Worm (Caenorhabditis elegans): ENCODE measurements around the gene str-7.

Gene str-7

ce11 chrV:16099441-16099840 is at the start of gene str-7:
Gene str-7 (minus strand): TSS chrV:16099541.
- TF ChIP-seq nhr-12 (tag; optimal IDR thresholded peaks at IDR 0.05): no peak
- no peak for TF ChIP-seq hlh-1 (tag; optimal IDR thresholded peaks at IDR 0.05)
- TF ChIP-seq sem-2 (GFP tag; optimal IDR thresholded peaks at IDR 0.05): no peak
- TF ChIP-seq ztf-11 (tag; optimal IDR thresholded peaks at IDR 0.05): no peak
- no peak for TF ChIP-seq blmp-1 (tag; optimal IDR thresholded peaks at IDR 0.05)
- no peak for TF ChIP-seq flh-1 (GFP tag; optimal IDR thresholded peaks at IDR 0.05)
- TF ChIP-seq unc-120 (tag; optimal IDR thresholded peaks at IDR 0.05; ENCODE audit: poor library complexity, severe bottlenecking): no peak
- TF ChIP-seq elt-3 (tag; optimal IDR thresholded peaks at IDR 0.05): no peak

ce11 chrV:16148805-16149204 is 49.5 kb upstream of the str-7 start, which contains the start of gene F10A3.4:
Gene F10A3.4 (plus strand): TSS chrV:16149105.
- TF ChIP-seq sem-2 (GFP tag; optimal IDR thresholded peaks at IDR 0.05) (no peak), nhr-28 (tag; optimal IDR thresholded peaks at IDR 0.05) (no peak), nhr-2 (tag; optimal IDR thresholded peaks at IDR 0.05) (no peak), mab-5 (tag; optimal IDR thresholded peaks at IDR 0.05) (no peak), zip-8 (tag; optimal IDR thresholded peaks at IDR 0.05) (no peak), hlh-1 (tag; optimal IDR thresholded peaks at IDR 0.05) (no peak), unc-62 (GFP tag; optimal IDR thresholded peaks at IDR 0.05) (no peak), blmp-1 (tag; optimal IDR thresholded peaks at IDR 0.05) (no peak), M03D4.4 (tag; optimal IDR thresholded peaks at IDR 0.05) (no peak), sptf-1 (tag; optimal IDR thresholded peaks at IDR 0.05) (no peak), mep-1 (tag; optimal IDR thresholded peaks at IDR 0.05) (no peak), mls-2 (tag; optimal IDR thresholded peaks at IDR 0.05) (no peak), unc-39 (tag; optimal IDR thresholded peaks at IDR 0.05) (no peak), elt-1 (tag; optimal IDR thresholded peaks at IDR 0.05; ENCODE audit: borderline replicate concordance, insufficient read depth) (no peak), ceh-83 (GFP tag; optimal IDR thresholded peaks at IDR 0.05) (no peak), ztf-11 (tag; optimal IDR thresholded peaks at IDR 0.05) (no peak), nhr-12 (tag; optimal IDR thresholded peaks at IDR 0.05) (no peak)

- TF ChIP-seq mls-2 (tag; optimal IDR thresholded peaks at IDR 0.05) (no peak), nhr-12 (tag; optimal IDR thresholded peaks at IDR 0.05) (no peak), bed-3 (GFP tag; optimal IDR thresholded peaks at IDR 0.05) (no peak), unc-62 (GFP tag; optimal IDR thresholded peaks at IDR 0.05) (no peak), elt-1 (tag; optimal IDR thresholded peaks at IDR 0.05; ENCODE audit: borderline replicate concordance, insufficient read depth) (no peak), ceh-83 (GFP tag; optimal IDR thresholded peaks at IDR 0.05) (no peak), ham-2 (GFP tag; optimal IDR thresholded peaks at IDR 0.05) (no peak), snpc-4 (tag; optimal IDR thresholded peaks at IDR 0.05) (no peak), zip-8 (tag; optimal IDR thresholded peaks at IDR 0.05) (no peak), elt-3 (tag; optimal IDR thresholded peaks at IDR 0.05) (no peak), lin-13 (tag; optimal IDR thresholded peaks at IDR 0.05) (no peak), ces-1 (GFP tag; optimal IDR thresholded peaks at IDR 0.05) (no peak), sptf-1 (tag; optimal IDR thresholded peaks at IDR 0.05) (no peak), cnd-1 (tag; optimal IDR thresholded peaks at IDR 0.05) (no peak), nhr-28 (tag; optimal IDR thresholded peaks at IDR 0.05) (no peak), nhr-237 (tag; optimal IDR thresholded peaks at IDR 0.05) (no peak), M03D4.4 (tag; optimal IDR thresholded peaks at IDR 0.05) (no peak), tbx-8 (GFP tag; optimal IDR thresholded peaks at IDR 0.05) (no peak), mab-5 (tag; optimal IDR thresholded peaks at IDR 0.05) (no peak), nhr-2 (tag; optimal IDR thresholded peaks at IDR 0.05) (no peak)
Observed at ce11 chrV:16145009-16145408, 45.7 kb upstream of the str-7 start.

- TF ChIP-seq nhr-76 (tag; optimal IDR thresholded peaks at IDR 0.05) (no peak), ceh-43 (GFP tag; optimal IDR thresholded peaks at IDR 0.05) (no peak), mep-1 (tag; optimal IDR thresholded peaks at IDR 0.05) (no peak), nhr-2 (tag; optimal IDR thresholded peaks at IDR 0.05) (no peak), tbx-8 (GFP tag; optimal IDR thresholded peaks at IDR 0.05) (no peak), snpc-4 (tag; optimal IDR thresholded peaks at IDR 0.05) (no peak)
Observed at ce11 chrV:16143066-16143581, 43.8 kb upstream of the str-7 start, which contains the start of gene fbxa-88. Gene fbxa-88 (minus strand): TSS chrV:16143116.

ce11 chrV:16142371-16142770 is 43.0 kb upstream of the str-7 start, which contains the start of gene fbxa-18:
Gene fbxa-18 (plus strand): TSS chrV:16142671.
- no peak for TF ChIP-seq elt-1 (tag; optimal IDR thresholded peaks at IDR 0.05; ENCODE audit: borderline replicate concordance, insufficient read depth)
- no peak for TF ChIP-seq tbx-8 (GFP tag; optimal IDR thresholded peaks at IDR 0.05)
- no peak for TF ChIP-seq mep-1 (tag; optimal IDR thresholded peaks at IDR 0.05)
- TF ChIP-seq M03D4.4 (tag; optimal IDR thresholded peaks at IDR 0.05): no peak
- no peak for TF ChIP-seq snpc-4 (tag; optimal IDR thresholded peaks at IDR 0.05)
- no peak for TF ChIP-seq flh-1 (GFP tag; optimal IDR thresholded peaks at IDR 0.05)
- TF ChIP-seq mab-5 (tag; optimal IDR thresholded peaks at IDR 0.05): no peak
- no peak for TF ChIP-seq ceh-43 (GFP tag; optimal IDR thresholded peaks at IDR 0.05)
- no peak for TF ChIP-seq lsy-2 (tag; optimal IDR thresholded peaks at IDR 0.05)
- no peak for TF ChIP-seq nhr-76 (tag; optimal IDR thresholded peaks at IDR 0.05)
- TF ChIP-seq ztf-11 (tag; optimal IDR thresholded peaks at IDR 0.05): no peak
- TF ChIP-seq nhr-237 (tag; optimal IDR thresholded peaks at IDR 0.05): no peak
- no peak for TF ChIP-seq lin-32 (GFP tag; optimal IDR thresholded peaks at IDR 0.05)
- TF ChIP-seq zip-8 (tag; optimal IDR thresholded peaks at IDR 0.05): no peak
- no peak for TF ChIP-seq ham-2 (GFP tag; optimal IDR thresholded peaks at IDR 0.05)
- no peak for TF ChIP-seq unc-39 (tag; optimal IDR thresholded peaks at IDR 0.05)
- TF ChIP-seq pha-4 (tag; optimal IDR thresholded peaks at IDR 0.05): no peak
- TF ChIP-seq ceh-83 (GFP tag; optimal IDR thresholded peaks at IDR 0.05): no peak
- TF ChIP-seq blmp-1 (tag; optimal IDR thresholded peaks at IDR 0.05): no peak
- TF ChIP-seq ces-1 (GFP tag; optimal IDR thresholded peaks at IDR 0.05): no peak
